Fruit fly (Drosophila melanogaster): ENCODE data around the gene Reps.

Reps gene

DNA sequence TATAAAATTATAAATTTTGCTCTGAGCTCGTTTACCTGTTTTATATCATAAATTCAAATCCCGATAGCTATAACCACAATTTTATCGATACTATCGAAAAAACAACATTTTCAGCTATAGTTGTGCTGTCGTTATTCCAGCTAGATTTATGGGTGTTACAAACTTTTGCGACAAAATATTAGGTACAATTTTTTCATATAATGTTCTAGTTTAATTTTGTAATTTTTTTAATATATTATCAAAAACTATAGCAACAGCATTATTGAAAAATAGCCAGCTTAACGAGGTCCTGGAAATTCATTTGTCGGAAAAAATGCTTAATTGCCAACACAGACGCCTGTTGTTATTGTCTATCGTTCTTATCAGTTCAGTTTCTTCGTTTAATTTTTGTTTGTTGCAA lies 15.3 kb downstream of the Reps start, which contains the start of gene Wdr59 (continued):
- TF ChIP-seq Lhr (GFP tag; optimal IDR thresholded peaks at IDR 0.05) (no peak), mam (GFP tag; optimal IDR thresholded peaks at IDR 0.05) (peak; percentile 11), CG13624 (GFP tag; optimal IDR thresholded peaks at IDR 0.05) (no peak), tio (GFP tag; optimal IDR thresholded peaks at IDR 0.05) (no peak), cato (GFP tag; optimal IDR thresholded peaks at IDR 0.05; ENCODE audit: borderline replicate concordance) (no peak), lab (GFP tag; optimal IDR thresholded peaks at IDR 0.05) (no peak), cad (GFP tag; optimal IDR thresholded peaks at IDR 0.05) (no peak), gsb (GFP tag; IDR thresholded peaks at IDR 0.05) (no peak), HHEX (GFP tag; optimal IDR thresholded peaks at IDR 0.05) (no peak), sens-2 (GFP tag; IDR thresholded peaks at IDR 0.05) (no peak), CG1602 (GFP tag; optimal IDR thresholded peaks at IDR 0.05) (peak; percentile 29), Opbp (GFP tag; IDR thresholded peaks at IDR 0.05; ENCODE audit: partially characterized antibody) (peak; percentile 25; the same call in 1 of the 3 replicates), Hr78 (GFP tag; optimal IDR thresholded peaks at IDR 0.05) (no peak), Taf1 (GFP tag; IDR thresholded peaks at IDR 0.05) (no peak), Scr (GFP tag; IDR thresholded peaks at IDR 0.05; ENCODE audit: partially characterized antibody) (peak; percentile 81), CG12155 (GFP tag; optimal IDR thresholded peaks at IDR 0.05) (peak; percentile 39), CG10565 (GFP tag; optimal IDR thresholded peaks at IDR 0.05) (no peak), Hmx (GFP tag; optimal IDR thresholded peaks at IDR 0.05) (peak; percentile 2), hth (optimal IDR thresholded peaks at IDR 0.05) (no peak), CG17359 (tag; optimal IDR thresholded peaks at IDR 0.05) (no peak), CG2199 (GFP tag; IDR thresholded peaks at IDR 0.05) (no peak), en (GFP tag; optimal IDR thresholded peaks at IDR 0.05) (no peak), ftz-f1 (GFP tag; optimal IDR thresholded peaks at IDR 0.05) (no peak), CG13424 (tag; optimal IDR thresholded peaks at IDR 0.05) (peak; percentile 57), Ptx1 (GFP tag; IDR thresholded peaks at IDR 0.05) (0 out of 2 replicates have a peak, but pooled peaks have one; percentile 20), CG1529 (GFP tag; optimal IDR thresholded peaks at IDR 0.05) (no peak), Dfd (GFP tag; optimal IDR thresholded peaks at IDR 0.05) (no peak), CG6654 (GFP tag; optimal IDR thresholded peaks at IDR 0.05) (no peak), CG8924 (tag; optimal IDR thresholded peaks at IDR 0.05) (peak; percentile 29), nerfin-2 (GFP tag; IDR thresholded peaks at IDR 0.05; ENCODE audit: partially characterized antibody) (peak; percentile 34; the same call in 1 of the 2 replicates), Six4 (GFP tag; optimal IDR thresholded peaks at IDR 0.05) (peak; percentile 47), Nf-YC (tag; optimal IDR thresholded peaks at IDR 0.05) (no peak), HLHmδ (GFP tag; optimal IDR thresholded peaks at IDR 0.05) (no peak), HLH54F (GFP tag; optimal IDR thresholded peaks at IDR 0.05) (no peak), unpg (GFP tag; optimal IDR thresholded peaks at IDR 0.05) (no peak), CG16863 (GFP tag; optimal IDR thresholded peaks at IDR 0.05) (no peak), dmrt11E (tag; optimal IDR thresholded peaks at IDR 0.05) (peak; percentile 49), CG12744 (GFP tag; optimal IDR thresholded peaks at IDR 0.05) (no peak)

DNA sequence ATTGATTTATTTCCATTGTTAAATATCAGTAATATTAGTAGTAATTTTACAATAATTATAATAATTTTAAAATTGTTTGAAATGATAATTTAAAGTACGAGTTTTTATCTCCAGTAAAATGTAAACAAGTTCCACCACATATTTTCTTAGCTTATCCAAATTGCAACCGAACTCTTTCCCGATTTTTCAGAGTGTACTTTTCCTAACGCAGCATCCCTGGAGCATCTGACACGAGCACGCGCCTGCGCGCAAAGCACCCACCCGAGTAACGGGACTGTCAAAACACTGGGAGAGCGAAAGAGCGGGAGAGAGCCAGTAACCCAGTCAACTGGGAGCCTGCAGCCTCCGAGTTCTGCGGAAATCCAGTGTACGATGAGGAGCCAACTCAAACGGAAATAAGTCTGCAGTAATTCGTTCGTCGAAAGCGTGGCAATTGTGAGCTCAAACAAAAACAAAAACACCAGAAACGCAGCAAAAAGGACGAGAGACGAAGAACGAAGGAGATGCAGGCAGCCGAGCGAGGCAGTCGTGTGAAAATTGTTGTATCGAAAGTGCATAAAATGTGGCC lies 20.0 kb downstream of the Reps start, which contains the start of gene CG16854:
Gene CG16854, plus strand, starts transcription at position 365 of the 568 bp plus-strand sequence.
- no peak for TF ChIP-seq Hey (tag; optimal IDR thresholded peaks at IDR 0.05)
- TF ChIP-seq odd (GFP tag; optimal IDR thresholded peaks at IDR 0.05), result no peak
- peak; percentile 47 for TF ChIP-seq CG18599 (GFP tag; optimal IDR thresholded peaks at IDR 0.05)
- 0 out of 3 replicates have a peak, but pooled peaks have one; percentile 34 for TF ChIP-seq dysf (GFP tag; IDR thresholded peaks at IDR 0.05)
- TF ChIP-seq CG3163 (GFP tag; optimal IDR thresholded peaks at IDR 0.05), result no peak
- TF ChIP-seq CG15696 (tag; optimal IDR thresholded peaks at IDR 0.05), result no peak
- TF ChIP-seq CG11247 (GFP tag; IDR thresholded peaks at IDR 0.05), result 0 out of 2 replicates have a peak, but pooled peaks have one; percentile 9
- no peak for TF ChIP-seq br (optimal IDR thresholded peaks at IDR 0.05)
- TF ChIP-seq bcd (GFP tag; optimal IDR thresholded peaks at IDR 0.05), result peak; percentile 17
- TF ChIP-seq run (tag; optimal IDR thresholded peaks at IDR 0.05), result no peak
- TF ChIP-seq gsb (GFP tag; IDR thresholded peaks at IDR 0.05), result no peak
- TF ChIP-seq nom (GFP tag; optimal IDR thresholded peaks at IDR 0.05), result no peak
- TF ChIP-seq mld (GFP tag; IDR thresholded peaks at IDR 0.05; ENCODE audit: partially characterized antibody), result 0 out of 3 replicates have a peak, but pooled peaks have one; percentile 28
- no peak for TF ChIP-seq CG18764 (GFP tag; optimal IDR thresholded peaks at IDR 0.05)
- TF ChIP-seq CG18619 (GFP tag; optimal IDR thresholded peaks at IDR 0.05), result no peak

Data from whole organism, embryonic.